Fruit fly (Drosophila melanogaster) whole organism, embryonic: ENCODE results near the gene Gr98b.
A peak's percentile ranks its signal among the peaks of the same experiment; 100 is the strongest.

ENCODE experiments used
- ATbp ChIP-seq: fragments of 200-800 bp; sonication (Bioruptor generic); optimal IDR thresholded peaks from 2 replicates; lab custom pipeline; 2017; ENCODE audit warnings: missing biosample characterization, mild to moderate bottlenecking, missing genetic modification characterization, missing genetic modification reagents
- Abd-B ChIP-seq: fragments of 200-800 bp; sonication (Bioruptor generic); optimal IDR thresholded peaks from 2 replicates; lab custom pipeline; 2018; ENCODE audit warnings: missing biosample characterization, mild to moderate bottlenecking, missing genetic modification characterization, moderate library complexity
- Aef1 ChIP-seq: fragments of 200-800 bp; sonication (Bioruptor generic); IDR thresholded peaks from 3 replicates; pipeline ENCODE4 v1.3.6; 2022; ENCODE audit warnings: missing biosample characterization, missing genetic modification characterization
- CG11504 ChIP-seq: fragments of 200-800 bp; sonication (Bioruptor generic); optimal IDR thresholded peaks from 3 replicates; lab custom pipeline; 2019; ENCODE audit warnings: missing biosample characterization, mild to moderate bottlenecking, missing genetic modification characterization, moderate library complexity
- CG12391 ChIP-seq: fragments of 200-800 bp; sonication (Bioruptor generic); optimal IDR thresholded peaks from 3 replicates; lab custom pipeline; 2018; ENCODE audit warnings: missing biosample characterization, mild to moderate bottlenecking, missing genetic modification characterization, moderate library complexity
- CG14050 ChIP-seq: fragments of 200-800 bp; sonication (Bioruptor generic); IDR thresholded peaks from 3 replicates; pipeline ENCODE4 v1.3.6; 2022; ENCODE audit warnings: missing biosample characterization, missing genetic modification characterization
- CG14441 ChIP-seq: fragments of 200-800 bp; sonication (Bioruptor generic); IDR thresholded peaks from 2 replicates; pipeline ENCODE4 v1.3.6; 2022; ENCODE audit warnings: missing biosample characterization, missing genetic modification characterization
- CG14860 ChIP-seq: fragments of 200-800 bp; sonication (Bioruptor generic); IDR thresholded peaks from 3 replicates; pipeline ENCODE4 v1.3.6; 2022; ENCODE audit warnings: missing biosample characterization, missing genetic modification characterization; ENCODE audit not compliant: partially characterized antibody
- CG15479 ChIP-seq: fragments of 200-800 bp; sonication (Bioruptor generic); optimal IDR thresholded peaks from 3 replicates; lab custom pipeline; 2019; ENCODE audit warnings: missing biosample characterization, mild to moderate bottlenecking, missing genetic modification characterization, moderate library complexity
- CG15696 ChIP-seq: fragments of 200-800 bp; sonication (Bioruptor generic); optimal IDR thresholded peaks from 2 replicates; lab custom pipeline; 2019; ENCODE audit warnings: missing biosample characterization, mild to moderate bottlenecking, missing genetic modification characterization, moderate library complexity
- CG16813 ChIP-seq: fragments of 200-800 bp; sonication (Bioruptor generic); IDR thresholded peaks from 3 replicates; pipeline ENCODE4 v1.3.6; 2022; ENCODE audit warnings: missing biosample characterization, missing genetic modification characterization; ENCODE audit not compliant: partially characterized antibody
- CG3065 ChIP-seq: fragments of 200-800 bp; sonication (Bioruptor generic); optimal IDR thresholded peaks from 2 replicates; lab custom pipeline; 2016; ENCODE audit warnings: missing biosample characterization, missing genetic modification characterization
- CG34422 ChIP-seq: fragments of 200-800 bp; sonication (Bioruptor generic); IDR thresholded peaks from 3 replicates; pipeline ENCODE4 v1.3.6; 2022; ENCODE audit warnings: missing biosample characterization, missing genetic modification characterization
- CG4360 ChIP-seq: fragments of 200-800 bp; sonication (Bioruptor generic); IDR thresholded peaks from 2 replicates; pipeline ENCODE4 v1.3.6; 2022; ENCODE audit warnings: missing biosample characterization, missing genetic modification characterization
- CG4617 ChIP-seq: fragments of 200-800 bp; sonication (Bioruptor generic); optimal IDR thresholded peaks from 3 replicates; lab custom pipeline; 2016; ENCODE audit warnings: missing biosample characterization, missing genetic modification characterization, borderline replicate concordance
- CG4707 ChIP-seq: fragments of 200-800 bp; sonication (Bioruptor generic); optimal IDR thresholded peaks from 2 replicates; lab custom pipeline; 2018; ENCODE audit warnings: missing biosample characterization, mild to moderate bottlenecking, missing genetic modification characterization, moderate library complexity
- CG6765 ChIP-seq: fragments of 200-800 bp; sonication (Bioruptor generic); optimal IDR thresholded peaks from 3 replicates; lab custom pipeline; 2017; ENCODE audit warnings: missing biosample characterization, mild to moderate bottlenecking, missing genetic modification characterization
- CG6791 ChIP-seq: fragments of 200-800 bp; sonication (Bioruptor generic); IDR thresholded peaks from 3 replicates; pipeline ENCODE4 v1.3.6; 2022; ENCODE audit warnings: missing biosample characterization, missing genetic modification characterization; ENCODE audit not compliant: partially characterized antibody
- CHES-1-like ChIP-seq: fragments of 200-800 bp; sonication (Bioruptor generic); optimal IDR thresholded peaks from 2 replicates; lab custom pipeline; 2016; ENCODE audit warnings: missing biosample characterization, missing genetic modification characterization
- CTCF ChIP-seq: fragments of 200-800 bp; sonication (Bioruptor generic); optimal IDR thresholded peaks from 2 replicates; lab custom pipeline; 2017; ENCODE audit warnings: missing biosample characterization, mild to moderate bottlenecking, missing genetic modification characterization, moderate library complexity
- Deaf1 ChIP-seq: fragments of 200-800 bp; optimal IDR thresholded peaks from 3 replicates; lab custom pipeline; 2019; ENCODE audit warnings: missing biosample characterization, mild to moderate bottlenecking, missing genetic modification characterization, moderate library complexity
- Dll ChIP-seq: fragments of 200-800 bp; sonication (Bioruptor generic); IDR thresholded peaks from 4 replicates; pipeline ENCODE4 v1.3.6; 2022; ENCODE audit warnings: missing biosample characterization, missing genetic modification characterization; ENCODE audit not compliant: partially characterized antibody
- E2f1 ChIP-seq: fragments of 200-800 bp; sonication (Bioruptor generic); IDR thresholded peaks from 2 replicates; pipeline ENCODE4 v1.3.6; 2022; ENCODE audit warnings: missing biosample characterization, missing genetic modification characterization
- GATAe ChIP-seq: fragments of 200-800 bp; sonication (Bioruptor generic); conservative IDR thresholded peaks from 2 replicates; pipeline ENCODE4 v1.3.6; 2022; ENCODE audit warnings: missing biosample characterization, missing genetic modification characterization
- Jarid2 ChIP-seq: fragments of 200-800 bp; sonication (Bioruptor generic); optimal IDR thresholded peaks from 3 replicates; lab custom pipeline; 2017; ENCODE audit warnings: mild to moderate bottlenecking, missing biosample characterization, missing genetic modification reagents, missing genetic modification characterization
- Neu2 ChIP-seq: fragments of 200-800 bp; sonication (Bioruptor generic); optimal IDR thresholded peaks from 3 replicates; lab custom pipeline; 2016; ENCODE audit warnings: missing biosample characterization, missing genetic modification characterization, borderline replicate concordance
- Rfx ChIP-seq: fragments of 200-800 bp; sonication (Bioruptor generic); IDR thresholded peaks from 2 replicates; pipeline ENCODE4 v1.3.6; 2022; ENCODE audit warnings: missing biosample characterization, missing genetic modification characterization
- Sin3A ChIP-seq: fragments of >200 bp; optimal IDR thresholded peaks from 2 replicates; lab custom pipeline; 2018
- Ssrp ChIP-seq: fragments of 200-800 bp; sonication (Bioruptor generic); optimal IDR thresholded peaks from 2 replicates; lab custom pipeline; 2018; ENCODE audit warnings: missing biosample characterization, mild to moderate bottlenecking, missing genetic modification characterization, moderate library complexity
- chinmo ChIP-seq: fragments of 200-800 bp; sonication (Bioruptor generic); IDR thresholded peaks from 4 replicates; pipeline ENCODE4 v1.3.6; 2022; ENCODE audit warnings: missing biosample characterization, missing genetic modification characterization; ENCODE audit not compliant: partially characterized antibody
- kay ChIP-seq: fragments of 200-800 bp; sonication (Bioruptor generic); optimal IDR thresholded peaks from 2 replicates; lab custom pipeline; 2016; ENCODE audit warnings: missing biosample characterization, missing genetic modification characterization
- knrl ChIP-seq: fragments of 200-800 bp; sonication (Bioruptor generic); IDR thresholded peaks from 3 replicates; pipeline ENCODE4 v1.3.6; 2022; ENCODE audit warnings: missing biosample characterization, missing genetic modification characterization; ENCODE audit not compliant: partially characterized antibody
- maf-S ChIP-seq: fragments of 200-800 bp; sonication (Bioruptor generic); optimal IDR thresholded peaks from 2 replicates; lab custom pipeline; 2016; ENCODE audit warnings: missing biosample characterization, missing genetic modification characterization
- mirr ChIP-seq: fragments of 200-800 bp; sonication (Bioruptor generic); optimal IDR thresholded peaks from 3 replicates; lab custom pipeline; 2018; ENCODE audit warnings: missing biosample characterization, mild to moderate bottlenecking, missing genetic modification characterization
- nmo ChIP-seq: fragments of 200-800 bp; sonication (Bioruptor generic); optimal IDR thresholded peaks from 2 replicates; lab custom pipeline; 2018; ENCODE audit warnings: missing biosample characterization, mild to moderate bottlenecking, missing genetic modification characterization, moderate library complexity
- pita ChIP-seq: fragments of 200-800 bp; sonication (Bioruptor generic); optimal IDR thresholded peaks from 2 replicates; lab custom pipeline; 2017; ENCODE audit warnings: missing biosample characterization, mild to moderate bottlenecking, missing genetic modification characterization
- pum ChIP-seq: fragments of 200-800 bp; sonication (Bioruptor generic); optimal IDR thresholded peaks from 2 replicates; lab custom pipeline; 2016; ENCODE audit warnings: missing biosample characterization, missing genetic modification characterization
- sisA ChIP-seq: fragments of 200-800 bp; sonication (Bioruptor generic); IDR thresholded peaks from 2 replicates; pipeline ENCODE4 v1.3.6; 2022; ENCODE audit warnings: missing biosample characterization, missing genetic modification characterization
- slbo ChIP-seq: fragments of 200-800 bp; sonication (Bioruptor generic); IDR thresholded peaks from 2 replicates; pipeline ENCODE4 v1.3.6; 2022; ENCODE audit warnings: missing biosample characterization, missing genetic modification characterization
- so ChIP-seq: fragments of 200-800 bp; sonication (Bioruptor generic); IDR thresholded peaks from 3 replicates; pipeline ENCODE4 v1.3.6; 2022; ENCODE audit warnings: missing biosample characterization, missing genetic modification characterization
- stc ChIP-seq: fragments of 200-800 bp; sonication (Bioruptor generic); IDR thresholded peaks from 2 replicates; pipeline ENCODE4 v1.3.6; 2022; ENCODE audit warnings: missing biosample characterization, missing genetic modification characterization
- tll ChIP-seq, 2 experiments: fragments of 200-800 bp in 1 of 2; fragments of >200 bp in 1 of 2; sonication (Bioruptor generic) in 1 of 2; optimal IDR thresholded peaks; 2 replicates each; lab custom pipeline; 2017 to 2019; ENCODE audit warnings: missing biosample characterization in 2 of 2, missing genetic modification characterization in 2 of 2, mild to moderate bottlenecking in 1 of 2, moderate library complexity in 1 of 2
- tna ChIP-seq: fragments of 200-800 bp; sonication (Bioruptor generic); IDR thresholded peaks from 2 replicates; pipeline ENCODE4 v1.3.6; 2022; ENCODE audit warnings: missing biosample characterization, missing genetic modification characterization; ENCODE audit not compliant: partially characterized antibody
- ttk ChIP-seq: fragments of 200-800 bp; sonication (Bioruptor generic); IDR thresholded peaks from 2 replicates; pipeline ENCODE4 v2.1.2; 2022; ENCODE audit warnings: missing biosample characterization, missing genetic modification characterization
- wdn ChIP-seq: fragments of 200-800 bp; sonication (Bioruptor generic); IDR thresholded peaks from 2 replicates; pipeline ENCODE4 v1.3.6; 2022; ENCODE audit warnings: missing biosample characterization, missing genetic modification characterization
- wor ChIP-seq: fragments of 200-800 bp; sonication (Bioruptor generic); IDR thresholded peaks from 2 replicates; pipeline ENCODE4 v1.3.6; 2022; ENCODE audit warnings: missing biosample characterization, missing genetic modification characterization
- yki ChIP-seq: fragments of >200 bp; optimal IDR thresholded peaks from 3 replicates; lab custom pipeline; 2018
- zen ChIP-seq: fragments of 200-800 bp; sonication (Bioruptor generic); optimal IDR thresholded peaks from 3 replicates; lab custom pipeline; 2018; ENCODE audit warnings: missing biosample characterization, mild to moderate bottlenecking, missing genetic modification characterization, moderate library complexity
- zen2 ChIP-seq: fragments of 200-800 bp; sonication (Bioruptor generic); IDR thresholded peaks from 3 replicates; pipeline ENCODE4 v1.3.6; 2022; ENCODE audit warnings: missing biosample characterization, missing genetic modification characterization; ENCODE audit not compliant: partially characterized antibody
- zf30C ChIP-seq: fragments of 200-800 bp; sonication (Bioruptor generic); optimal IDR thresholded peaks from 3 replicates; lab custom pipeline; 2018; ENCODE audit warnings: missing biosample characterization, mild to moderate bottlenecking, missing genetic modification characterization

Gene Gr98b

dm6 chr3R:27547378-27547949, 5.2 kb downstream of the Gr98b start (continued):
- TF ChIP-seq so (GFP tag; lab: Robert Waterston, UW) (0 out of 3 replicates have a peak, but pooled peaks have one; percentile 25), ATbp (GFP tag; lab: Kevin White, UChicago) (no peak), GATAe (GFP tag; lab: Robert Waterston, UW) (no peak), maf-S (GFP tag; lab: Kevin White, UChicago) (no peak), nmo (GFP tag; lab: Kevin White, UChicago) (no peak), stc (no peak), wdn (GFP tag; lab: Robert Waterston, UW) (no peak), Aef1 (GFP tag; lab: Robert Waterston, UW) (no peak), CG3065 (no peak), tna (no peak), sisA (GFP tag; lab: Robert Waterston, UW) (no peak), Ssrp (tag; lab: Kevin White, UChicago) (peak; percentile 9), CG6765 (no peak), chinmo (GFP tag; lab: Robert Waterston, UW) (no peak), Deaf1 (tag; lab: Kevin White, UChicago) (no peak), CG34422 (no peak), knrl (GFP tag; lab: Robert Waterston, UW) (peak; percentile 76), wor (GFP tag; lab: Robert Waterston, UW) (no peak), CG14441 (GFP tag; lab: Robert Waterston, UW) (0 out of 2 replicates have a peak, but pooled peaks have one; percentile 15), CG15696 (tag; lab: Kevin White, UChicago) (no peak), CG4360 (GFP tag; lab: Robert Waterston, UW) (no peak), pita (peak; percentile 22), Jarid2 (GFP tag; lab: Kevin White, UChicago) (no peak), Dll (GFP tag; lab: Robert Waterston, UW) (no peak), Neu2 (GFP tag; lab: Kevin White, UChicago) (no peak), CG15479 (GFP tag; lab: Kevin White, UChicago) (no peak), ttk (GFP tag; lab: Robert Waterston, UW) (no peak), CG11504 (tag; lab: Kevin White, UChicago) (no peak), Abd-B (GFP tag; lab: Kevin White, UChicago) (peak; percentile 28), CG16813 (GFP tag; lab: Robert Waterston, UW) (peak; percentile 72), kay (no peak), Rfx (peak; percentile 23; the same call in 1 of the 2 replicates), E2f1 (GFP tag; lab: Robert Waterston, UW) (no peak), CTCF (GFP tag; lab: Kevin White, UChicago) (peak; percentile 91), zen2 (no peak), Sin3A (lab: Kevin White, UChicago) (no peak), CG14050 (GFP tag; lab: Robert Waterston, UW) (no peak), CG14860 (GFP tag; lab: Robert Waterston, UW) (no peak; the same call in 2 of the 3 replicates), slbo (GFP tag; lab: Robert Waterston, UW) (peak; percentile 10; the same call in 1 of the 2 replicates), zf30C (no peak), zen (peak; percentile 24), pum (GFP tag; lab: Kevin White, UChicago) (no peak), yki (no peak), CHES-1-like (GFP tag; lab: Kevin White, UChicago) (no peak), tll (GFP tag; optimal IDR thresholded peaks at IDR 0.05; lab: Kevin White, UChicago) (no peak), CG4707 (GFP tag; lab: Kevin White, UChicago) (no peak), mirr (GFP tag; lab: Kevin White, UChicago) (no peak), CG4617 (GFP tag; lab: Kevin White, UChicago) (no peak), CG12391 (tag; lab: Kevin White, UChicago) (peak; percentile 31), CG6791 (peak; percentile 52; the same call in 1 of the 3 replicates)
